Worm (Caenorhabditis elegans) whole organism, L2 larva: Measurements from ENCODE around the gene tnt-2.
A peak's percentile ranks its signal among the peaks of the same experiment; 100 is the strongest.

Source experiments
- C34F6.9 ChIP-seq: fragments of 150-350 bp; optimal IDR thresholded peaks from 2 replicates; lab custom pipeline; 2014; ENCODE audit warnings: missing biosample characterization, missing genetic modification characterization
- F13H6.1 ChIP-seq: sonication (generic microtip); optimal IDR thresholded peaks from 2 replicates; lab custom pipeline; 2016; ENCODE audit warnings: missing genetic modification characterization, missing compliant biosample characterization
- R02D3.7 ChIP-seq: fragments of 150-350 bp; optimal IDR thresholded peaks from 2 replicates; lab custom pipeline; 2014; ENCODE audit warnings: missing biosample characterization, missing genetic modification characterization
- Y55F3AM.14 ChIP-seq: fragments of 200-800 bp; sonication (Bioruptor generic); optimal IDR thresholded peaks from 2 replicates; lab custom pipeline; 2018; ENCODE audit warnings: mild to moderate bottlenecking, missing genetic modification characterization, missing compliant biosample characterization
- ZK546.5 ChIP-seq: sonication (generic microtip); optimal IDR thresholded peaks from 2 replicates; lab custom pipeline; 2017; ENCODE audit warnings: missing biosample characterization, missing genetic modification characterization
- blmp-1 ChIP-seq: sonication (generic microtip); optimal IDR thresholded peaks from 2 replicates; lab custom pipeline; 2017; ENCODE audit warnings: missing genetic modification characterization, mild to moderate bottlenecking, missing compliant biosample characterization, antibody characterized with exemption, moderate library complexity; ENCODE audit not compliant: insufficient read depth
- ceh-82 ChIP-seq: fragments of 150-350 bp; optimal IDR thresholded peaks from 2 replicates; lab custom pipeline; 2014; ENCODE audit warnings: missing biosample characterization, missing genetic modification characterization
- crh-2 ChIP-seq: sonication (generic microtip); optimal IDR thresholded peaks from 2 replicates; lab custom pipeline; 2017; ENCODE audit warnings: missing biosample characterization, missing genetic modification characterization
- egl-27 ChIP-seq: sonication (generic microtip); optimal IDR thresholded peaks from 3 replicates; lab custom pipeline; 2017; ENCODE audit warnings: missing biosample characterization, missing genetic modification reagents, missing genetic modification characterization
- elt-3 ChIP-seq: sonication (generic microtip); optimal IDR thresholded peaks from 2 replicates; lab custom pipeline; 2017; ENCODE audit warnings: missing biosample characterization, missing genetic modification characterization
- gmeb-1 ChIP-seq: fragments of 150-350 bp; optimal IDR thresholded peaks from 2 replicates; lab custom pipeline; 2014; ENCODE audit warnings: missing biosample characterization, missing genetic modification characterization
- lin-11 ChIP-seq: fragments of 150-350 bp; sonication (generic microtip); optimal IDR thresholded peaks from 2 replicates; lab custom pipeline; 2014; ENCODE audit warnings: missing biosample characterization, missing genetic modification characterization, inconsistent platforms, mixed read lengths
- lin-13 ChIP-seq: fragments of 150-350 bp; optimal IDR thresholded peaks from 2 replicates; lab custom pipeline; 2014; ENCODE audit warnings: missing biosample characterization, missing genetic modification reagents, missing genetic modification characterization
- lsy-2 ChIP-seq, 2 experiments: fragments of 150-350 bp in 1 of 2; sonication (generic microtip) in 1 of 2; optimal IDR thresholded peaks; 2 replicates each; lab custom pipeline; 2014 to 2017; ENCODE audit warnings: missing biosample characterization in 2 of 2, missing genetic modification characterization in 2 of 2
- mab-5 ChIP-seq: fragments of 150-350 bp; optimal IDR thresholded peaks from 2 replicates; lab custom pipeline; 2014; ENCODE audit warnings: missing biosample characterization, missing genetic modification characterization
- mdl-1 ChIP-seq, 2 experiments: fragments of 150-350 bp in 1 of 2; sonication (generic microtip) in 1 of 2; optimal IDR thresholded peaks; 2 replicates each; lab custom pipeline; 2017; ENCODE audit warnings: missing biosample characterization in 2 of 2, missing genetic modification characterization in 2 of 2
- nhr-11 ChIP-seq: fragments of 150-350 bp; optimal IDR thresholded peaks from 2 replicates; lab custom pipeline; 2014; ENCODE audit warnings: missing biosample characterization, missing genetic modification characterization
- nhr-12 ChIP-seq: fragments of 150-350 bp; optimal IDR thresholded peaks from 2 replicates; lab custom pipeline; 2014; ENCODE audit warnings: missing biosample characterization, missing genetic modification characterization
- nhr-129 ChIP-seq: fragments of 150-350 bp; optimal IDR thresholded peaks from 2 replicates; lab custom pipeline; 2014; ENCODE audit warnings: missing biosample characterization, missing genetic modification characterization
- nhr-21 ChIP-seq: fragments of 150-350 bp; optimal IDR thresholded peaks from 2 replicates; lab custom pipeline; 2014; ENCODE audit warnings: missing biosample characterization, missing genetic modification characterization
- nhr-23 ChIP-seq: fragments of 150-350 bp; optimal IDR thresholded peaks from 2 replicates; lab custom pipeline; 2014; ENCODE audit warnings: missing biosample characterization, missing genetic modification reagents, missing genetic modification characterization
- nhr-237 ChIP-seq: fragments of 150-350 bp; optimal IDR thresholded peaks from 2 replicates; lab custom pipeline; 2014; ENCODE audit warnings: missing biosample characterization, missing genetic modification characterization
- nhr-6 ChIP-seq: fragments of 150-350 bp; optimal IDR thresholded peaks from 2 replicates; lab custom pipeline; 2014; ENCODE audit warnings: missing biosample characterization, missing genetic modification characterization
- peb-1 ChIP-seq: fragments of 150-350 bp; optimal IDR thresholded peaks from 2 replicates; lab custom pipeline; 2014; ENCODE audit warnings: missing biosample characterization, missing genetic modification characterization
- sem-4 ChIP-seq: fragments of 150-350 bp; optimal IDR thresholded peaks from 2 replicates; lab custom pipeline; 2014; ENCODE audit warnings: missing biosample characterization, missing genetic modification reagents, missing genetic modification characterization
- sma-3 ChIP-seq: sonication (generic microtip); optimal IDR thresholded peaks from 2 replicates; lab custom pipeline; 2016; ENCODE audit warnings: missing genetic modification reagents, missing genetic modification characterization, missing compliant biosample characterization
- sma-9 ChIP-seq, 2 experiments: fragments of 150-350 bp in 1 of 2; sonication (generic microtip) in 1 of 2; optimal IDR thresholded peaks; 2 replicates each; lab custom pipeline; 2014 to 2016; ENCODE audit warnings: missing genetic modification characterization in 2 of 2, mild to moderate bottlenecking in 1 of 2, missing biosample characterization in 1 of 2, missing compliant biosample characterization in 1 of 2, missing genetic modification reagents in 1 of 2, moderate library complexity in 1 of 2
- unc-62 ChIP-seq: fragments of 150-350 bp; optimal IDR thresholded peaks from 2 replicates; lab custom pipeline; 2014; ENCODE audit warnings: missing biosample characterization, missing genetic modification reagents, missing genetic modification characterization
- ztf-11 ChIP-seq: sonication (generic microtip); optimal IDR thresholded peaks from 2 replicates; lab custom pipeline; 2017; ENCODE audit warnings: missing biosample characterization, missing genetic modification characterization
- ztf-4 ChIP-seq: fragments of 150-350 bp; optimal IDR thresholded peaks from 2 replicates; lab custom pipeline; 2014; ENCODE audit warnings: missing biosample characterization, missing genetic modification characterization

tnt-2 gene

DNA sequence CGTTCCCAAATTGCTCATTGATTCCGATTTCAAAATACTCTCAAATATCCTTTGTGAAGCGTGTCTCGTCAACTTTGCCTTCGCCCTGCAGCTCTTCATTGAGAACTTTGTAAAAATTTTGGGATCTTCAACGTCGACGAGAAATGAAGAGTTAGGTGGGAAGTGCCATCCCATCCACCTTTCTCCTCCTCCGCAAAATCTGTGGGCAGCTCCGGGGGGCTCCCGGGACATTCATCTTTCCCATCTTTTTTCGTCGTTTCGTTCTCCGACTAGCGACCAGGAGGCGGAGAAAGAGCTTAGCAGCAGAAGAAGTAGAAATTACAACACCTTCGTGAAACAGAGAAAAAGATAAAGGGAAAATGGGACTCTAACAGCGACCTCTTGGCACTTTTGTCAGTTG is 39.6 kb upstream of the tnt-2 start:
- TF ChIP-seq sma-9 (GFP tag; optimal IDR thresholded peaks at IDR 0.05; lab: Kevin White, UChicago) (peak; percentile 39), sma-9 (tag; optimal IDR thresholded peaks at IDR 0.05; lab: Kevin White, UChicago) (no peak), mab-5 (tag; lab: Kevin White, UChicago) (no peak), peb-1 (tag; lab: Kevin White, UChicago) (no peak), F13H6.1 (tag; lab: Kevin White, UChicago) (peak; percentile 59), nhr-237 (no peak), nhr-129 (tag; lab: Kevin White, UChicago) (peak; percentile 2)
- TF ChIP-seq, all 48 proteins: peak for 3

DNA sequence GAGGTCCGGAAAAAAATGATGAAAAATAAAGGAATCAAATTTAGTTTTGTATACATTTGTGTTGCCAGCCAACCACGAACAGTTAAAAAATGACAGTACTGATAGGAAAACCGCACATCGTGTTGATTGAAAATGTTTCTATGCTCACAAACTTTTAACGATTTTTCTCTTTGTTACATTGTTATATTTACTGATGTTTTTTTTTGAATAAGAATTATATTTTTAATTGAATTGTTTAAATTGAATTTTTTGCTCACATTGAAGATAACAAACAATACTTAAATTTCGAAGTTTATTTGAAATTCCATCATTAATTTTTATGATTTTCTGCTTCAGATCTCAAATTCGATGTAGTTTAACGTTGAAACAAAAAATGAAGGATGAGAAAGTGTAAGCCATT is 38.1 kb upstream of the tnt-2 start, which contains the start of gene M02D8.5:
Gene M02D8.5, minus strand, starts transcription at position 101 of the 400 bp plus-strand sequence.
- TF ChIP-seq nhr-12 (tag; lab: Kevin White, UChicago) (no peak), sma-3 (no peak), nhr-23 (tag; lab: Kevin White, UChicago) (no peak), Y55F3AM.14 (GFP tag; lab: Kevin White, UChicago) (no peak), mdl-1 (tag; optimal IDR thresholded peaks at IDR 0.05; lab: Kevin White, UChicago) (no peak), sem-4 (tag; lab: Kevin White, UChicago) (no peak), ZK546.5 (no peak), crh-2 (no peak), lin-13 (GFP tag; lab: Kevin White, UChicago) (no peak)

DNA sequence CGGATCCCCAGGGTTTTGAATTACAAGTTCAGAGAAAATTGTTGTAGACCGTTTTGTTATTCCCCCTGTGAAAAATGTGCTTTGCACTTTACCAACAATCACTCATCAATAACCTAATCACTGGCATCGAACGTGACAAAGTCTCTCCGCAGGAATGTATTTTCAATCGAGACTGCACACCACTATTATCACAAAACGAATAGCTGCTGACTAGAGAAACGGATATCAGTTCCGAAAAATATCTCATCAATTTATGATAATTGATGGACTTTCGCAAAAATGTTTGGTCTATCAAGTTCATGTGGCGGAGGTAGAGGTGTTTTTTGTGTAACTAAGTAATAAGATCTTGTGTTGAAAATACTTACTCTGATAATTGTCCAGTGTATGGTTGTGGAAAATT is 37.7 kb upstream of the tnt-2 start:
- TF ChIP-seq blmp-1 (tag; lab: Kevin White, UChicago) = no peak
- TF ChIP-seq lsy-2 (tag; optimal IDR thresholded peaks at IDR 0.05; lab: Kevin White, UChicago) = peak in 1 of 2 experiments; percentile 6
- peak; percentile 63 for TF ChIP-seq sma-9 (GFP tag; optimal IDR thresholded peaks at IDR 0.05; lab: Kevin White, UChicago)
- no peak for TF ChIP-seq sma-9 (tag; optimal IDR thresholded peaks at IDR 0.05; lab: Kevin White, UChicago)
- no peak for TF ChIP-seq ceh-82 (tag; lab: Kevin White, UChicago)
- TF ChIP-seq F13H6.1 (tag; lab: Kevin White, UChicago) = peak; percentile 20
- no peak for TF ChIP-seq ztf-11
- TF ChIP-seq mab-5 (tag; lab: Kevin White, UChicago) = peak; percentile 57
- peak; percentile 11 for TF ChIP-seq crh-2

DNA sequence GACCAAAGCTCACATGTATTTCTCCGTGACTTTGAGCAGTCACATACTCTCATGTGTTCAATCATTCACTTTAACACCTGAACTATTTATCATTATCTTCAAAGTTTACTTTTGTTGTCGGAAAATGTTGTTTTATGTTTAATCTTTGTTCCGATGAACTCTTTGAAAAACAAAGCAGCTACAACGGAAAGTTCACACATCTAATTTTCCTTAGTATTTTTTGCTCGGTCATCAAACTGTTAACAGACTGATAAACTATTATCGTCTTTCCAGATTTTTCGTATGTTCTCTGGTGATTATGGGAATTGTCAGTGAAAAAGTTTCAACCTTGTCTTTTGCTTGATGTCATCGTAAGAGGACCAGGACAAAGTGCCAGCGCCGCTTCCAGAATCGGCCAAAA is 32.6 kb upstream of the tnt-2 start:
- TF ChIP-seq crh-2 = peak; percentile 5
- TF ChIP-seq sma-9 (GFP tag; optimal IDR thresholded peaks at IDR 0.05; lab: Kevin White, UChicago) = peak; percentile 51
- TF ChIP-seq sma-9 (tag; optimal IDR thresholded peaks at IDR 0.05; lab: Kevin White, UChicago) = no peak
- no peak for TF ChIP-seq gmeb-1 (tag; lab: Kevin White, UChicago)
- no peak for TF ChIP-seq lsy-2 (tag; optimal IDR thresholded peaks at IDR 0.05; lab: Kevin White, UChicago)

DNA sequence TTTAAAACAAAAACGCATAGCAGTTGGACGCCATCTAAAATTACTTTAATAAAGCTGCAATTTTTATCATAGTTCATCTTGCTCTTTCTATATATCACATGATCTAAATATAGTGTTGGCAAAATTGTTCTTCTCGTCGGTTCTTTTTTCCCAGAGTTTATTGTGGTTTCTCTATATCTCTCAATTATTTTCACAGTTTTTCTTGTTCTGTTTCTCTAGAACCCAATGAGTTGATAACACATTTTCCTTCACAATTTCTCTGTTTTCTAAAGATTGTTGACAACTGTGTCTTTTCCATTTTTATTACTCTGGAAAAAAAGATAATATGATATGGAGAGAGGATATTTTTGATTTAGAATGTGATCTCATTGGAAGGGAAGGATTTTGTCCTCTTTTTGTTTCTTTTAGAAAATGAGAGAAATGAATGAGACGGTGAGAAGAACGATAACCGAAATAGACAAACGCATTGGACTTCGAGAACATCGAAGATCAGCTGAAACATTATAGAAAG is 31.0 kb upstream of the tnt-2 start:
- TF ChIP-seq R02D3.7 (tag; lab: Kevin White, UChicago) = no peak
- TF ChIP-seq nhr-21 (tag; lab: Kevin White, UChicago) = peak; percentile 45
- no peak for TF ChIP-seq C34F6.9
- TF ChIP-seq, all 48 proteins: peak for 1

DNA sequence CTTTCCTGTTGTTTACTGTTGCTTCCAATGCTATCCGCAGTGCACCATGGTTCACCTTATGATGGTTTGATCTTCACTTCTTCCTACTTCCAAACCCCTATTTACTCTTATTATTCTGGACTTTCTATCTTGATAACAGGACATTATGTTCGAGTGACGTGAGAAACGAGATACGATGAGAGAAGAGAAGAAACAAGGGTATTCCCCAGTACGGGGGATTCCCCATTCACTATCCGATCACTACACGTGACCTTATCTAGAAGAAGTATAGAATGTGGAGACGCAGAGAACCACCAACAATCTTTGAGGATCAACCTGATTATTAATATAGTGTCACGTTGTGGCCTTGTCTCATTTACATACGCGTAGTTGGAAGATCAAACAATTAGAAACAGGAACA is 29.2 kb upstream of the tnt-2 start:
- TF ChIP-seq blmp-1 (tag; lab: Kevin White, UChicago) (peak; percentile 52), egl-27 (tag; lab: Kevin White, UChicago) (peak; percentile 10), crh-2 (peak; percentile 33), elt-3 (no peak), sma-9 (GFP tag; optimal IDR thresholded peaks at IDR 0.05; lab: Kevin White, UChicago) (peak; percentile 97), sma-9 (tag; optimal IDR thresholded peaks at IDR 0.05; lab: Kevin White, UChicago) (no peak), nhr-21 (tag; lab: Kevin White, UChicago) (peak; percentile 63), lin-13 (GFP tag; lab: Kevin White, UChicago) (no peak), nhr-6 (tag; lab: Kevin White, UChicago) (no peak), unc-62 (no peak), mdl-1 (tag; optimal IDR thresholded peaks at IDR 0.05; lab: Kevin White, UChicago) (peak; percentile 36 to 60), nhr-11 (tag; lab: Kevin White, UChicago) (no peak), nhr-129 (tag; lab: Kevin White, UChicago) (peak; percentile 19), lin-11 (no peak), sma-3 (peak; percentile 42), ztf-4 (tag; lab: Kevin White, UChicago) (no peak)
